Worm (Caenorhabditis elegans) whole organism, L4/young adult: ENCODE measurements around the gene rpn-13.

Experiments used
- W03F9.2 ChIP-seq: fragments of 150-350 bp; optimal IDR thresholded peaks from 2 replicates; lab custom pipeline; 2014; ENCODE audit warnings: missing biosample characterization, missing genetic modification characterization
- him-1 ChIP-seq: sonication (generic microtip); optimal IDR thresholded peaks from 2 replicates; lab custom pipeline; 2016; ENCODE audit warnings: missing genotype, missing genetic modification reagents, missing genetic modification characterization, missing compliant biosample characterization

ce11 chrIII:6389533-6389932, 47.8 kb upstream of the rpn-13 start, which contains the start of gene C16A3.2:
- TF ChIP-seq W03F9.2 (no peak), him-1 (tag; lab: Kevin White, UChicago) (no peak)
